Fruit fly (Drosophila melanogaster): ENCODE measurements around the gene PIG-U.
A peak's percentile ranks its signal among the peaks of the same experiment; 100 is the strongest.

PIG-U gene

dm6 chr2L:8471667-8472066 lies 43.2 kb upstream of the PIG-U start (continued):
- TF ChIP-seq CG6808 (GFP tag; optimal IDR thresholded peaks at IDR 0.05) (peak; percentile 74), Gug (GFP tag; IDR thresholded peaks at IDR 0.05) (peak; percentile 26; the same call in 1 of the 2 replicates), Sox14 (GFP tag; optimal IDR thresholded peaks at IDR 0.05) (peak; percentile 53), CG6854 (GFP tag; optimal IDR thresholded peaks at IDR 0.05) (no peak), achi (GFP tag; optimal IDR thresholded peaks at IDR 0.05) (peak; percentile 72), CG9139 (GFP tag; optimal IDR thresholded peaks at IDR 0.05) (peak; percentile 7), CG11762 (GFP tag; optimal IDR thresholded peaks at IDR 0.05; ENCODE audit: insufficient read depth) (peak; percentile 36), CG16779 (tag; optimal IDR thresholded peaks at IDR 0.05) (peak; percentile 51)

dm6 chr2L:8473448-8473847 lies 41.4 kb upstream of the PIG-U start:
- peak; percentile 73 for TF ChIP-seq Eip75B (GFP tag; optimal IDR thresholded peaks at IDR 0.05)
- TF ChIP-seq spab (GFP tag; optimal IDR thresholded peaks at IDR 0.05) = peak; percentile 84
- TF ChIP-seq vri (GFP tag; optimal IDR thresholded peaks at IDR 0.05) = peak; percentile 61
- peak; percentile 78 for TF ChIP-seq Sox102F (GFP tag; optimal IDR thresholded peaks at IDR 0.05)
- peak; percentile 71 for TF ChIP-seq CG34406 (GFP tag; optimal IDR thresholded peaks at IDR 0.05)
- peak; percentile 66 for TF ChIP-seq OdsH (GFP tag; optimal IDR thresholded peaks at IDR 0.05)
- TF ChIP-seq Eip78C (GFP tag) = peak; percentile 94
- TF ChIP-seq CG10669 (GFP tag; optimal IDR thresholded peaks at IDR 0.05) = peak; percentile 84
- TF ChIP-seq esn (GFP tag; optimal IDR thresholded peaks at IDR 0.05) = peak; percentile 84
- peak; percentile 31 for TF ChIP-seq fd85E (GFP tag; optimal IDR thresholded peaks at IDR 0.05)
- peak; percentile 73 for TF ChIP-seq topi (GFP tag; optimal IDR thresholded peaks at IDR 0.05)
- TF ChIP-seq CG6792 (GFP tag; optimal IDR thresholded peaks at IDR 0.05) = peak; percentile 74
- TF ChIP-seq acj6 (GFP tag; optimal IDR thresholded peaks at IDR 0.05) = peak; percentile 59
- peak; percentile 50 for TF ChIP-seq CG11762 (GFP tag; optimal IDR thresholded peaks at IDR 0.05; ENCODE audit: insufficient read depth)
- TF ChIP-seq Sox14 (GFP tag; optimal IDR thresholded peaks at IDR 0.05) = peak; percentile 85
- TF ChIP-seq CG3919 (GFP tag; optimal IDR thresholded peaks at IDR 0.05) = peak; percentile 77
- peak; percentile 69 for TF ChIP-seq CG7368 (GFP tag; optimal IDR thresholded peaks at IDR 0.05)
- TF ChIP-seq CG10631 (GFP tag; optimal IDR thresholded peaks at IDR 0.05) = peak; percentile 63
- peak; percentile 75; the same call in 2 of the 3 replicates for TF ChIP-seq CG6163 (GFP tag; IDR thresholded peaks at IDR 0.05)
- TF ChIP-seq Hr39 (GFP tag; optimal IDR thresholded peaks at IDR 0.05) = peak; percentile 70
- peak; percentile 84 for TF ChIP-seq CG6808 (GFP tag; optimal IDR thresholded peaks at IDR 0.05)
- peak; percentile 75 for TF ChIP-seq eg (GFP tag; IDR thresholded peaks at IDR 0.05)
- TF ChIP-seq dsx (GFP tag; optimal IDR thresholded peaks at IDR 0.05; ENCODE audit: poor library complexity, severe bottlenecking) = peak; percentile 63
- peak; percentile 27 for TF ChIP-seq CG9139 (GFP tag; optimal IDR thresholded peaks at IDR 0.05)
- peak; percentile 72 for TF ChIP-seq CG8319 (GFP tag; optimal IDR thresholded peaks at IDR 0.05)
- TF ChIP-seq Lpt (GFP tag; optimal IDR thresholded peaks at IDR 0.05) = peak; percentile 36
- peak; percentile 71; the same call in 2 of the 3 replicates for TF ChIP-seq CG8119 (GFP tag; IDR thresholded peaks at IDR 0.05)
- peak; percentile 73 for TF ChIP-seq CG31627 (GFP tag; optimal IDR thresholded peaks at IDR 0.05)
- peak; percentile 58 for TF ChIP-seq Blimp-1 (GFP tag; optimal IDR thresholded peaks at IDR 0.05)
- peak; percentile 31; the same call in 1 of the 2 replicates for TF ChIP-seq CG11294 (GFP tag; IDR thresholded peaks at IDR 0.05)
- peak; percentile 51 for TF ChIP-seq Hr4 (GFP tag; optimal IDR thresholded peaks at IDR 0.05)
- TF ChIP-seq Sox15 (GFP tag; optimal IDR thresholded peaks at IDR 0.05) = peak; percentile 69
- peak; percentile 41 to 44 for TF ChIP-seq salr (GFP tag; optimal IDR thresholded peaks at IDR 0.05)
- peak; percentile 72 for TF ChIP-seq CG15336 (GFP tag; IDR thresholded peaks at IDR 0.05)
- no peak for TF ChIP-seq fkh (GFP tag; optimal IDR thresholded peaks at IDR 0.05)
- TF ChIP-seq lz (GFP tag; optimal IDR thresholded peaks at IDR 0.05) = peak; percentile 77
- peak; percentile 85 for TF ChIP-seq Met (GFP tag; optimal IDR thresholded peaks at IDR 0.05)
- peak; percentile 79 for TF ChIP-seq net (GFP tag; optimal IDR thresholded peaks at IDR 0.05)
- peak; percentile 68 for TF ChIP-seq achi (GFP tag; optimal IDR thresholded peaks at IDR 0.05)
- TF ChIP-seq Hr38 (GFP tag; optimal IDR thresholded peaks at IDR 0.05) = no peak
- peak; percentile 73 for TF ChIP-seq pdm3 (GFP tag; optimal IDR thresholded peaks at IDR 0.05)
- peak; percentile 62 for TF ChIP-seq fd59A (GFP tag; optimal IDR thresholded peaks at IDR 0.05)
- peak; percentile 63 for TF ChIP-seq Smox (GFP tag; optimal IDR thresholded peaks at IDR 0.05)
- TF ChIP-seq CG8632 (GFP tag; optimal IDR thresholded peaks at IDR 0.05) = peak; percentile 68
- TF ChIP-seq CG6854 (GFP tag; optimal IDR thresholded peaks at IDR 0.05) = peak; percentile 78
- TF ChIP-seq CG4318 (GFP tag; optimal IDR thresholded peaks at IDR 0.05) = no peak
- TF ChIP-seq cyc (GFP tag; optimal IDR thresholded peaks at IDR 0.05) = peak; percentile 74

All from whole organism, prepupa.